Fruit fly (Drosophila melanogaster): ENCODE results near the gene CG31525.

The CG31525 gene

dm6 chr3R:4453213-4453956, 26.6 kb downstream of the CG31525 start (continued):
- no peak for TF ChIP-seq topi (GFP tag; optimal IDR thresholded peaks at IDR 0.05)
- no peak for TF ChIP-seq salr (GFP tag; optimal IDR thresholded peaks at IDR 0.05)
- TF ChIP-seq fkh (GFP tag; optimal IDR thresholded peaks at IDR 0.05): peak; percentile 54
- TF ChIP-seq Lpt (GFP tag; optimal IDR thresholded peaks at IDR 0.05): peak; percentile 16
- peak; percentile 67 for TF ChIP-seq CG1621 (tag; optimal IDR thresholded peaks at IDR 0.05)
- TF ChIP-seq net (GFP tag; optimal IDR thresholded peaks at IDR 0.05): peak; percentile 27
- no peak for TF ChIP-seq Ets21C (GFP tag; optimal IDR thresholded peaks at IDR 0.05)
- TF ChIP-seq pdm3 (GFP tag; optimal IDR thresholded peaks at IDR 0.05): no peak
- no peak for TF ChIP-seq Gug (GFP tag; IDR thresholded peaks at IDR 0.05)

- TF ChIP-seq CG1621 (tag; optimal IDR thresholded peaks at IDR 0.05): no peak
- TF ChIP-seq acj6 (GFP tag; optimal IDR thresholded peaks at IDR 0.05): no peak
- TF ChIP-seq fd59A (GFP tag; optimal IDR thresholded peaks at IDR 0.05): no peak
- peak; percentile 63 for TF ChIP-seq fkh (GFP tag; optimal IDR thresholded peaks at IDR 0.05)
- no peak for TF ChIP-seq dac (GFP tag; optimal IDR thresholded peaks at IDR 0.05)
- TF ChIP-seq Eip93F (GFP tag; optimal IDR thresholded peaks at IDR 0.05): no peak
- TF ChIP-seq CG6854 (GFP tag; optimal IDR thresholded peaks at IDR 0.05): no peak
Measured at dm6 chr3R:4457625-4458024, 30.8 kb downstream of the CG31525 start.

dm6 chr3R:4458272-4458671, 31.4 kb downstream of the CG31525 start:
- TF ChIP-seq topi (GFP tag; optimal IDR thresholded peaks at IDR 0.05) (no peak), CG11902 (GFP tag; optimal IDR thresholded peaks at IDR 0.05) (no peak), svp (GFP tag) (no peak), CG4318 (GFP tag; optimal IDR thresholded peaks at IDR 0.05) (no peak), acj6 (GFP tag; optimal IDR thresholded peaks at IDR 0.05) (no peak), OdsH (GFP tag; optimal IDR thresholded peaks at IDR 0.05) (no peak), achi (GFP tag; optimal IDR thresholded peaks at IDR 0.05) (no peak), fd85E (GFP tag; optimal IDR thresholded peaks at IDR 0.05) (no peak), CG10631 (GFP tag; optimal IDR thresholded peaks at IDR 0.05) (no peak)

- TF ChIP-seq esn (GFP tag; optimal IDR thresholded peaks at IDR 0.05): no peak
- peak; percentile 26 for TF ChIP-seq CG1621 (tag; optimal IDR thresholded peaks at IDR 0.05)
- TF ChIP-seq Eip78C (GFP tag): peak; percentile 34
Measured at dm6 chr3R:4462783-4463182, 36.0 kb downstream of the CG31525 start, which contains the start of gene CG31522. Gene CG31522, minus strand, starts transcription at chr3R:4462883.

- peak; percentile 62 for TF ChIP-seq fkh (GFP tag; optimal IDR thresholded peaks at IDR 0.05)
- TF ChIP-seq CG8119 (GFP tag; IDR thresholded peaks at IDR 0.05): no peak
- TF ChIP-seq CG15336 (GFP tag; IDR thresholded peaks at IDR 0.05): no peak
Measured at dm6 chr3R:4466894-4467293, 40.1 kb downstream of the CG31525 start.

dm6 chr3R:4468926-4469325, 42.1 kb downstream of the CG31525 start:
- TF ChIP-seq spab (GFP tag; optimal IDR thresholded peaks at IDR 0.05) (peak; percentile 36), esn (GFP tag; optimal IDR thresholded peaks at IDR 0.05) (no peak), ss (GFP tag; optimal IDR thresholded peaks at IDR 0.05) (peak; percentile 37 to 57), Lpt (GFP tag; optimal IDR thresholded peaks at IDR 0.05) (no peak), CG10631 (GFP tag; optimal IDR thresholded peaks at IDR 0.05) (no peak), Hr4 (GFP tag; optimal IDR thresholded peaks at IDR 0.05) (no peak), CG1621 (tag; optimal IDR thresholded peaks at IDR 0.05) (peak; percentile 49), Sox102F (GFP tag; optimal IDR thresholded peaks at IDR 0.05) (no peak), salr (GFP tag; optimal IDR thresholded peaks at IDR 0.05) (no peak), CG7368 (GFP tag; optimal IDR thresholded peaks at IDR 0.05) (no peak), CG6808 (GFP tag; optimal IDR thresholded peaks at IDR 0.05) (peak; percentile 56), Eip78C (GFP tag) (peak; percentile 41), eg (GFP tag; IDR thresholded peaks at IDR 0.05) (0 out of 3 replicates have a peak, but pooled peaks have one; percentile 26), CG15336 (GFP tag; IDR thresholded peaks at IDR 0.05) (no peak), CG6163 (GFP tag; IDR thresholded peaks at IDR 0.05) (no peak), CG11902 (GFP tag; optimal IDR thresholded peaks at IDR 0.05) (no peak), CG10669 (GFP tag; optimal IDR thresholded peaks at IDR 0.05) (peak; percentile 19), Ets96B (tag; optimal IDR thresholded peaks at IDR 0.05) (no peak), Met (GFP tag; optimal IDR thresholded peaks at IDR 0.05) (no peak), fd59A (GFP tag; optimal IDR thresholded peaks at IDR 0.05) (no peak), Hr39 (GFP tag; optimal IDR thresholded peaks at IDR 0.05) (no peak), CG8632 (GFP tag; optimal IDR thresholded peaks at IDR 0.05) (no peak), Ets21C (GFP tag; optimal IDR thresholded peaks at IDR 0.05) (no peak), dac (GFP tag; optimal IDR thresholded peaks at IDR 0.05) (no peak), CG11762 (GFP tag; optimal IDR thresholded peaks at IDR 0.05; ENCODE audit: insufficient read depth) (no peak)

Measured in whole organism, prepupa.